Fruit fly (Drosophila melanogaster) S2 (cell line): ENCODE measurements around the gene CG44174.

Source experiments
- CG8478 ChIP-seq: fragments of >200 bp; optimal IDR thresholded peaks from 2 replicates; lab custom pipeline; 2018
- CTCF ChIP-seq, 2 experiments: fragments of >200 bp; optimal IDR thresholded peaks; 2 replicates each; lab custom pipeline; 2018

The CG44174 gene

dm6 chr3R:19319433-19319832, 21.9 kb upstream of the CG44174 start:
- TF ChIP-seq CTCF (optimal IDR thresholded peaks at IDR 0.05; lab: Kevin White, UChicago) (no peak), CG8478 (lab: Kevin White, UChicago) (no peak)

- TF ChIP-seq CTCF (optimal IDR thresholded peaks at IDR 0.05; lab: Kevin White, UChicago) (no peak), CG8478 (lab: Kevin White, UChicago) (no peak)
Measured at dm6 chr3R:19318452-19318851, 21.0 kb upstream of the CG44174 start.

- no peak for TF ChIP-seq CTCF (optimal IDR thresholded peaks at IDR 0.05; lab: Kevin White, UChicago)
- no peak for TF ChIP-seq CG8478 (lab: Kevin White, UChicago)
Measured at dm6 chr3R:19317184-19317747, 19.8 kb upstream of the CG44174 start.

- TF ChIP-seq CTCF (optimal IDR thresholded peaks at IDR 0.05; lab: Kevin White, UChicago) (no peak), CG8478 (lab: Kevin White, UChicago) (no peak)
Measured at dm6 chr3R:19314283-19314682, 16.8 kb upstream of the CG44174 start.

dm6 chr3R:19313200-19313599, 15.7 kb upstream of the CG44174 start:
- TF ChIP-seq CTCF (optimal IDR thresholded peaks at IDR 0.05; lab: Kevin White, UChicago) (no peak), CG8478 (lab: Kevin White, UChicago) (no peak)

dm6 chr3R:19312281-19312827, 14.9 kb upstream of the CG44174 start:
- TF ChIP-seq CTCF (optimal IDR thresholded peaks at IDR 0.05; lab: Kevin White, UChicago) = no peak
- TF ChIP-seq CG8478 (lab: Kevin White, UChicago) = no peak

- TF ChIP-seq CTCF (optimal IDR thresholded peaks at IDR 0.05; lab: Kevin White, UChicago) (no peak), CG8478 (lab: Kevin White, UChicago) (no peak)
Measured at dm6 chr3R:19310352-19311055, 13.0 kb upstream of the CG44174 start.

dm6 chr3R:19308770-19309503, 11.4 kb upstream of the CG44174 start:
- no peak for TF ChIP-seq CG8478 (lab: Kevin White, UChicago)
- TF ChIP-seq CTCF (optimal IDR thresholded peaks at IDR 0.05; lab: Kevin White, UChicago) = no peak

- no peak for TF ChIP-seq CG8478 (lab: Kevin White, UChicago)
- TF ChIP-seq CTCF (optimal IDR thresholded peaks at IDR 0.05; lab: Kevin White, UChicago) = no peak
Measured at dm6 chr3R:19306439-19307120, 9.1 kb upstream of the CG44174 start.

- no peak for TF ChIP-seq CTCF (optimal IDR thresholded peaks at IDR 0.05; lab: Kevin White, UChicago)
- no peak for TF ChIP-seq CG8478 (lab: Kevin White, UChicago)
Measured at dm6 chr3R:19299742-19300395, 2.4 kb upstream of the CG44174 start.

dm6 chr3R:19298202-19298601, 707 bp upstream of the CG44174 start:
- TF ChIP-seq CTCF (optimal IDR thresholded peaks at IDR 0.05; lab: Kevin White, UChicago) = no peak
- TF ChIP-seq CG8478 (lab: Kevin White, UChicago) = no peak

dm6 chr3R:19293873-19294272, 3.6 kb downstream of the CG44174 start:
- no peak for TF ChIP-seq CG8478 (lab: Kevin White, UChicago)
- no peak for TF ChIP-seq CTCF (optimal IDR thresholded peaks at IDR 0.05; lab: Kevin White, UChicago)

dm6 chr3R:19292971-19293370, 4.5 kb downstream of the CG44174 start:
- TF ChIP-seq CTCF (optimal IDR thresholded peaks at IDR 0.05; lab: Kevin White, UChicago) = no peak
- TF ChIP-seq CG8478 (lab: Kevin White, UChicago) = no peak

- TF ChIP-seq CTCF (optimal IDR thresholded peaks at IDR 0.05; lab: Kevin White, UChicago) = no peak
Measured at dm6 chr3R:19287693-19288092, 9.8 kb downstream of the CG44174 start.
